Worm (Caenorhabditis elegans) whole organism, L2 larva: Measurements from ENCODE around the gene gst-30.

Experiments used
- lsy-2 ChIP-seq, 2 experiments: fragments of 150-350 bp in 1 of 2; sonication (generic microtip) in 1 of 2; optimal IDR thresholded peaks; 2 replicates each; lab custom pipeline; 2014 to 2017; ENCODE audit warnings: missing biosample characterization in 2 of 2, missing genetic modification characterization in 2 of 2
- skn-1 ChIP-seq: sonication (generic microtip); optimal IDR thresholded peaks from 2 replicates; lab custom pipeline; 2017; ENCODE audit warnings: missing biosample characterization, missing genetic modification characterization
- snpc-4 ChIP-seq: fragments of 150-350 bp; optimal IDR thresholded peaks from 2 replicates; lab custom pipeline; 2014; ENCODE audit warnings: missing biosample characterization, missing genetic modification characterization

- no peak for TF ChIP-seq lsy-2 (tag; optimal IDR thresholded peaks at IDR 0.05; lab: Kevin White, UChicago)
- TF ChIP-seq snpc-4 (tag; lab: Kevin White, UChicago), result no peak
- TF ChIP-seq skn-1, result no peak
Observed at ce11 chrII:4984151-4984550, 49.3 kb upstream of the gst-30 start.
